Worm (Caenorhabditis elegans): ENCODE results near the gene str-18.
"Not testable (repeated sequence)": the region's sequence is repeated elsewhere in the genome, so short reads cannot be mapped to it uniquely, and the experiment has no call there.

Gene str-18

DNA sequence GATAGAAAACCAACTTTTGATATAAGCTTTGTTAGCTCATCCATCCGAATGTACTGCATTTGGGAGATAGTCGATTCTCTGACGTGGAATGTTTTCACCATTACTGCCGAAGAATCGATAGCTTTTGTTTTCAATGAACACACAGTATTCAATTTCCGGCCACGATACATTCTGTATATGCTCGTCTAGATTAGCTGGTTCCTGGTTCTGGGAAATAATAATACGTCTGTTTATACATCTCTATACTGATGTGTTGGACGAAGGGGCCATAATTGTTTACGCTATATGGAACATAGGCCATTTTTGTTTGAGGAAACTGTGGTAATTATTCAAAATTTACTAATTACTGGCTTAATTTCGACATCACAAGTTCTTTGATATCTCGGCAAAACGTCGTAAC, 8.4 kb upstream of the str-18 start, which contains the start of gene str-6:
Gene str-6 (minus strand): TSS at position 101 of the 400 bp plus-strand sequence.
- TF ChIP-seq C16A3.4 (tag; optimal IDR thresholded peaks at IDR 0.05): no peak
- TF ChIP-seq ama-1 (optimal IDR thresholded peaks at IDR 0.05): no peak
- no peak for TF ChIP-seq hlh-4 (tag; optimal IDR thresholded peaks at IDR 0.05)
- TF ChIP-seq nhr-19 (GFP tag; conservative IDR thresholded peaks at IDR 0.05): no peak
- no peak for TF ChIP-seq ceh-82 (tag; optimal IDR thresholded peaks at IDR 0.05)
- no peak for TF ChIP-seq alr-1 (tag; optimal IDR thresholded peaks at IDR 0.05; ENCODE audit: borderline replicate concordance)
- no peak for TF ChIP-seq nhr-71 (tag; optimal IDR thresholded peaks at IDR 0.05)
- TF ChIP-seq fkh-10 (GFP tag; optimal IDR thresholded peaks at IDR 0.05): no peak
- TF ChIP-seq jun-1 (tag; optimal IDR thresholded peaks at IDR 0.05): no peak
- no peak for TF ChIP-seq C04F5.9 (tag; optimal IDR thresholded peaks at IDR 0.05)
- TF ChIP-seq mep-1 (tag; optimal IDR thresholded peaks at IDR 0.05): no peak

DNA sequence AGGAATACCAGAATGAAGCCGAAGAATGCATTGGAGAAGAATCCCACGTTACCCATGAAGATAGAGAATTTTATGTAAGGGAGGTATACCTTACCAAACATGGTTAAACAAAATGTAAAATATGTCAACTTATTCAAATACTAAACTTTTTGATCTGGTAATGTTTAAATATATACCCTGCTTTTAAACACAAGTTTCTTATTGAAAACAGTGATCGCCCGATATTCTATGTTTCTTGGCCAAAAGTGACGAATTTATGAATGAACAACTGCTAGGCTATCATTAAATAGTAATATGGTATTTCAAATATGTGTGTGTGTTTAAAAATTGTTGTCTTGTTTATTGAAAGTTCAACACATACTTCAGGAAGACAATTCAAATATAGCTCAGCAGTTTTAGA, 6.6 kb upstream of the str-18 start, which contains the start of gene T23D5.8:
Gene T23D5.8 (minus strand): TSS at position 101 of the 400 bp plus-strand sequence.
- TF ChIP-seq mdl-1, ztf-4, mep-1 (tag; optimal IDR thresholded peaks at IDR 0.05): not testable (repeated sequence)

DNA sequence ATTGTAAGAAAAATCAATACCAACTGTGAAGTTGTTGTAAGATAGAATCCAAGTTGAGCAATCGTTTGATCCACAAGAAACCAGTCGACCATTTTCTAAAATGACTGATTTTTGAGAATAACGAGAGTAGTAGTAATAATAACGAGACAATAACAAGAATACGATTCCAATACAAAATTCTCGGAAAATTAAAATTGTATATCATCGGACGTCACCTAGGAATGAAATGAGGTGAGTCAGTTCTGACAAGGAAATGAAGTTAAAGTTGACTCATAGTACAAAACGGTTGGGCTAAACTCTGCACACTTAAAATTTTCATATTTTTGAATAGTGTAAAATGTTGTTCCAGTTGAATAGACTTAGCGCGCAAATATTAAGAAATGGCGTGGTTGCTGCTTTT, 2.6 kb upstream of the str-18 start, which contains the start of gene str-19:
Gene str-19 (minus strand): TSS at position 101 of the 400 bp plus-strand sequence.
- TF ChIP-seq efl-3 (GFP tag; optimal IDR thresholded peaks at IDR 0.05); efl-1 (optimal IDR thresholded peaks at IDR 0.05); efl-1 (GFP tag; optimal IDR thresholded peaks at IDR 0.05 in 1 of 2); egl-13 (tag; optimal IDR thresholded peaks at IDR 0.05): not testable (repeated sequence)

DNA sequence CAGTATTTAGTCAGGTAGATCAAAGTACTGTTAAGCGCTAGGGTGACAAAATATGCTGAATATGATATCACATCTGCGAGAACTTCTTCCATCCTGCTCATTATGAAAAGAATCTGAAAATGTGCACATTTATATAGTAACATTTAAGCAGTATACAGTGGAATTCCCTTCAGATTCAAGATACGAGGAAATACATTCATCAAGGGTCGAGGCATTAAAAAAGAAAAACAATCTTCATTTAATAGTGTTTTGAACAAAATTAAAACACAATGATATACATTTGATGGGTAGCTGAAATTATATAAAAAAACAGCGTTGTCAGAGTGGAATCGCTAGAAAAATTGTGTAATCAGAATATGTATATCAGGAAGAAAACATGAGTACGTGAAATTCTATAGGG, 6.0 kb downstream of the str-18 start, which contains the start of gene str-27:
Gene str-27 (minus strand): TSS at position 101 of the 400 bp plus-strand sequence.
- TF ChIP-seq nhr-77 (tag; optimal IDR thresholded peaks at IDR 0.05) (no peak), ama-1 (optimal IDR thresholded peaks at IDR 0.05) (no peak), lin-15B (tag; optimal IDR thresholded peaks at IDR 0.05) (no peak), C16A3.4 (tag; optimal IDR thresholded peaks at IDR 0.05) (no peak), C34B4.2 (tag; optimal IDR thresholded peaks at IDR 0.05) (no peak), C04F5.9 (tag; optimal IDR thresholded peaks at IDR 0.05) (no peak), pqm-1 (tag; optimal IDR thresholded peaks at IDR 0.05) (no peak), nhr-76 (tag; optimal IDR thresholded peaks at IDR 0.05) (no peak), fkh-10 (GFP tag; optimal IDR thresholded peaks at IDR 0.05) (no peak), egl-13 (tag; optimal IDR thresholded peaks at IDR 0.05) (no peak), ztf-11 (tag; optimal IDR thresholded peaks at IDR 0.05) (no peak), alr-1 (tag; optimal IDR thresholded peaks at IDR 0.05; ENCODE audit: borderline replicate concordance) (no peak), dsc-1 (tag; optimal IDR thresholded peaks at IDR 0.05) (no peak), efl-1 (optimal IDR thresholded peaks at IDR 0.05) (no peak), efl-1 (GFP tag; optimal IDR thresholded peaks at IDR 0.05 in 1 of 2) (no peak), snu-23 (GFP tag; optimal IDR thresholded peaks at IDR 0.05) (no peak), lir-3 (tag; optimal IDR thresholded peaks at IDR 0.05; ENCODE audit: poor library complexity) (no peak)

DNA sequence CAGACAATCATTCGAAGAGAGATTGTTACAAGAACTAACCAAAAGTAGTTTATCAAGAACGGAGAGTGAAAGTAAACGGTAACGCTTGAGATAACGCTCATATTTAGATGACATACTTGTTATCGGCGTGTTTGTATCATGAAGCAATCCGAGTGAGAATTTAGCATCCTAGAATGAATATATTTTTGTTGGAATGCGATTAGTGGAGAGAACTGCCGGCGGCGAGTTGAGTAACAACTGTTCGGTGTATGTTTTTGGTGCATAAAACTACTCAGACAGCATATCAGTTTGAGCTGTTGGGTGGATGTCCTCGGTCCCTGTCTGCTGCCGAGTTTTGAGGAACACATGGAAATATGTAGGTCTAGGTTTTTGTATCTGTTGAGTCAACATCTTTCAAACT, 8.2 kb downstream of the str-18 start, which contains the start of gene T23D5.3:
Gene T23D5.3 (minus strand): TSS at position 101 of the 400 bp plus-strand sequence.
- TF ChIP-seq nhr-19 (GFP tag; conservative IDR thresholded peaks at IDR 0.05) (no peak), sox-4 (tag; optimal IDR thresholded peaks at IDR 0.05) (no peak), ceh-90 (tag; optimal IDR thresholded peaks at IDR 0.05) (no peak), egl-13 (tag; optimal IDR thresholded peaks at IDR 0.05) (no peak), isw-1 (GFP tag; IDR thresholded peaks at IDR 0.05) (no peak), ceh-63 (GFP tag; optimal IDR thresholded peaks at IDR 0.05) (no peak), lin-35 (GFP tag; optimal IDR thresholded peaks at IDR 0.05) (no peak), fkh-4 (tag; optimal IDR thresholded peaks at IDR 0.05; ENCODE audit: borderline replicate concordance) (no peak), jun-1 (tag; optimal IDR thresholded peaks at IDR 0.05) (no peak), ceh-88 (GFP tag; IDR thresholded peaks at IDR 0.05) (no peak), hlh-4 (tag; optimal IDR thresholded peaks at IDR 0.05) (no peak), unc-30 (tag; optimal IDR thresholded peaks at IDR 0.05) (no peak), nhr-71 (tag; optimal IDR thresholded peaks at IDR 0.05) (no peak), lin-14 (GFP tag; optimal IDR thresholded peaks at IDR 0.05) (no peak), fos-1 (tag; optimal IDR thresholded peaks at IDR 0.05) (no peak), dpl-1 (GFP tag; optimal IDR thresholded peaks at IDR 0.05) (no peak), lin-39 (tag; optimal IDR thresholded peaks at IDR 0.05) (no peak), C04F5.9 (tag; optimal IDR thresholded peaks at IDR 0.05) (no peak)

Data from whole organism, L1 larva.